Worm (Caenorhabditis elegans): ENCODE measurements around the gene hot-6.

Gene hot-6

DNA sequence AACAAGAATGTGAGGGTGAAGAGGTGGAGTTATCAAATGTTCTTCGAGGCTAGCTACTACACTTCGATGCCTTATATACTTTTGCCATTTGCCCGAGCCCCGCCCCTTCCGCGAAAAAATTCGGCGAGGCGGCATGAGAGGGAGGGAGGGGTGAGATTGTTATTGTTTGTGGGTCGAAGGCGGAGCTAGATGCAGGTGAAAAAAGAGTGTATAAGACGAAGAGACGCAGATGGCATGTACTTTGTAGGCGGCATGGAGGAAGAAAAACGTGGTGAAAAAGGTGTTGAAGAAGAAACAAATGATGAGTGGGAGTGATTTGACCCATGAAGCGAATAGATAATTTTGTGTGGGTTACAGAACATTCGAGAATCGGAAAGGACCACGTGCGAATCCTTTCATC, 10.3 kb downstream of the hot-6 start, which contains the start of gene C13G3.1 (continued):
- TF ChIP-seq ceh-63 (GFP tag; optimal IDR thresholded peaks at IDR 0.05) (no peak), mdl-1 (tag; optimal IDR thresholded peaks at IDR 0.05) (no peak), nhr-237 (tag; optimal IDR thresholded peaks at IDR 0.05) (no peak), pax-3 (tag; optimal IDR thresholded peaks at IDR 0.05) (no peak), sptf-1 (tag; optimal IDR thresholded peaks at IDR 0.05) (no peak), dsc-1 (tag; optimal IDR thresholded peaks at IDR 0.05) (no peak), nhr-77 (tag; optimal IDR thresholded peaks at IDR 0.05) (no peak), nhr-12 (tag; optimal IDR thresholded peaks at IDR 0.05) (no peak), pag-3 (tag; optimal IDR thresholded peaks at IDR 0.05; ENCODE audit: borderline replicate concordance, insufficient read depth) (no peak), alr-1 (tag; optimal IDR thresholded peaks at IDR 0.05; ENCODE audit: borderline replicate concordance) (no peak), irx-1 (tag; optimal IDR thresholded peaks at IDR 0.05) (no peak)

DNA sequence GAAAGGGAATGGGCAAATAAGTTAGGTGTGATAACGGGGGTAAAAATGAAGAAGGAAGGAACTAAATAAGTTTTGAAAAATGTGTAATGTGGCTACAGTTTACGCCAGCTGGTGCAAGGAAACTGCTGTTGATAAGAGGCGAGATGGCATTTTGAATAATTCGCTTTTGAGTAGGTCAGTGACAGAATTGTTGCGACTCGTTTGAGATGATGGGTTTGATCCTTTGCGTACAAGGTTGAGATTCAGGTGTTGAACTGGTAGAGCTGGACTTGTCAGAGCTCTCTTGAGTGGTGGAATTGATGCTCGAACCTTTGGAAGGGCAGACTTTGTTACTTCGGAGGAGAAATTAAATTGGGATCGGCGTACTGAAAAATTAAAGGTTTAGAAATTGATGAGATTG, 10.9 kb downstream of the hot-6 start:
- TF ChIP-seq efl-1 (optimal IDR thresholded peaks at IDR 0.05), result no peak
- peak in 1 of 2 experiments; percentile 90 for TF ChIP-seq efl-1 (GFP tag; optimal IDR thresholded peaks at IDR 0.05 in 1 of 2)
- no peak for TF ChIP-seq aly-2 (tag; optimal IDR thresholded peaks at IDR 0.05)
- TF ChIP-seq jun-1 (tag; optimal IDR thresholded peaks at IDR 0.05), result no peak
- no peak for TF ChIP-seq C16A3.4 (tag; optimal IDR thresholded peaks at IDR 0.05)

- TF ChIP-seq nhr-77 (tag; optimal IDR thresholded peaks at IDR 0.05) (no peak), ztf-4 (tag; optimal IDR thresholded peaks at IDR 0.05) (no peak), fkh-8 (tag; optimal IDR thresholded peaks at IDR 0.05) (peak; percentile 78), lin-14 (GFP tag; optimal IDR thresholded peaks at IDR 0.05) (peak; percentile 4), egl-13 (tag; optimal IDR thresholded peaks at IDR 0.05) (peak; percentile 23), nhr-47 (tag; optimal IDR thresholded peaks at IDR 0.05) (peak; percentile 39), sox-4 (tag; optimal IDR thresholded peaks at IDR 0.05) (peak; percentile 54), nhr-71 (tag; optimal IDR thresholded peaks at IDR 0.05) (peak; percentile 32)
Measured at ce11 chrV:11010768-11011167, 12.0 kb downstream of the hot-6 start.

ce11 chrV:11009124-11009524, 13.6 kb downstream of the hot-6 start:
- TF ChIP-seq jun-1 (tag; optimal IDR thresholded peaks at IDR 0.05) (peak; percentile 11), unc-130 (tag; optimal IDR thresholded peaks at IDR 0.05) (no peak), elt-2 (tag; optimal IDR thresholded peaks at IDR 0.05) (peak; percentile 71), lin-15B (tag; optimal IDR thresholded peaks at IDR 0.05) (no peak), irx-1 (tag; optimal IDR thresholded peaks at IDR 0.05) (no peak), efl-1 (optimal IDR thresholded peaks at IDR 0.05) (no peak), efl-1 (GFP tag; optimal IDR thresholded peaks at IDR 0.05 in 1 of 2) (peak in 1 of 2 experiments; percentile 82), ztf-4 (tag; optimal IDR thresholded peaks at IDR 0.05) (no peak), mdl-1 (tag; optimal IDR thresholded peaks at IDR 0.05) (no peak)

ce11 chrV:11007651-11008050, 15.1 kb downstream of the hot-6 start:
- TF ChIP-seq blmp-1 (tag; optimal IDR thresholded peaks at IDR 0.05), result peak; percentile 5
- TF ChIP-seq egl-13 (tag; optimal IDR thresholded peaks at IDR 0.05), result no peak
- TF ChIP-seq nhr-28 (tag; optimal IDR thresholded peaks at IDR 0.05), result no peak
- peak; percentile 62 for TF ChIP-seq elt-2 (tag; optimal IDR thresholded peaks at IDR 0.05)
- no peak for TF ChIP-seq nhr-12 (tag; optimal IDR thresholded peaks at IDR 0.05)

DNA sequence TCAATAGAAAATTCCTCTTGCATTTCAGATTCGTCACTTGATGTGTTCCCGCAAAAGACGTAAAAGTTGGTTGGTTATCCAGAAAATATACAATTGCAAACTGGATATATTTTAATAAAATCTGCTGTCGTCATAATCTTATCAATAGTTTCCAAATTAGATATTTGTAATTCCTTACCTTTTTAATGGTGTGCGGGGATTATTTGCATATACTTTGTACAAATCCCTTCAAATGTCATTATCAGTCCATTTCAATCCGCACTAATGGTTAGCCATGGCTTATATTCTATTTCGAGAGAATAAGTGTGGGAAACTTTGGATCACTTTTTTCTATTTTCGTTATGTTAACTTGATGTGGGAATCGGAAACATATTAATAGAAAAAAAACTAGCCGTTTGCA, 18.6 kb downstream of the hot-6 start:
- TF ChIP-seq nhr-11 (tag; optimal IDR thresholded peaks at IDR 0.05) (no peak), ces-1 (GFP tag; optimal IDR thresholded peaks at IDR 0.05) (no peak), ceh-8 (GFP tag; optimal IDR thresholded peaks at IDR 0.05) (no peak), mef-2 (tag; optimal IDR thresholded peaks at IDR 0.05) (no peak), snpc-4 (tag; optimal IDR thresholded peaks at IDR 0.05) (no peak), efl-1 (optimal IDR thresholded peaks at IDR 0.05) (no peak), efl-1 (GFP tag; optimal IDR thresholded peaks at IDR 0.05 in 1 of 2) (no peak), dsc-1 (tag; optimal IDR thresholded peaks at IDR 0.05) (peak; percentile 92), efl-3 (GFP tag; optimal IDR thresholded peaks at IDR 0.05) (no peak), nhr-47 (tag; optimal IDR thresholded peaks at IDR 0.05) (peak; percentile 12)
